Fruit fly (Drosophila melanogaster): ENCODE results near the gene RhoGAP19D.

DNA sequence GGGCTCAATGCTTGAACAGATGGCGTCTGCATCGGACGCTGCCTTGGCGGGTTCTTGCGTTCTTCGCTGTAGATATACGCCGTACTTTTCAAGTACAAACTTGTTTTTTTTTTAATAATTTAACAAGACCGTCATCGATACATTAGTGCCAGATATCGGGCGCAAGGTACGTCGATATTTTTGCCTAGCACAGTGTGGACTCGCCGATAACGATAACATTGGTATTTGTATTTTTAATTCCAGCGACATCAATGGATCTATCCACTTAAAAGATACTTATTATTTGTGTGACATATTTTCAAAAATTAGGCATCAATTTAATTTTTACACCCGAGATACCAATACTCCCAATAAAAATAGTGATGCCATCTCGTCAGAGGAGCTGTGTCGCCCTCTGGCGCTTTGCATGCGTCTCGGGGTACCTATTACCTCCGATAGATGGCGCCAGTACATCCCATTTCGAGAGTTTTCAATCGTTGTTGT lies 14.3 kb upstream of the RhoGAP19D start, which contains the start of gene Tak1:
- TF ChIP-seq usp (GFP tag; optimal IDR thresholded peaks at IDR 0.05) (no peak), CG9705 (GFP tag; optimal IDR thresholded peaks at IDR 0.05) (peak; percentile 42), Hr78 (GFP tag; optimal IDR thresholded peaks at IDR 0.05) (no peak), dmrt93B (GFP tag; optimal IDR thresholded peaks at IDR 0.05) (peak; percentile 14), CrebA (GFP tag; optimal IDR thresholded peaks at IDR 0.05; ENCODE audit: borderline replicate concordance) (no peak), brk (GFP tag; optimal IDR thresholded peaks at IDR 0.05) (no peak), h (GFP tag; optimal IDR thresholded peaks at IDR 0.05) (peak; percentile 44), fru (GFP tag; optimal IDR thresholded peaks at IDR 0.05) (peak; percentile 40), psq (GFP tag; optimal IDR thresholded peaks at IDR 0.05) (peak; percentile 43), lola (GFP tag; optimal IDR thresholded peaks at IDR 0.05) (no peak), OdsH (GFP tag; optimal IDR thresholded peaks at IDR 0.05) (peak; percentile 27), rgr (GFP tag; optimal IDR thresholded peaks at IDR 0.05) (peak; percentile 43), Hr83 (GFP tag; optimal IDR thresholded peaks at IDR 0.05; ENCODE audit: poor library complexity, severe bottlenecking) (peak; percentile 66)

Measured in whole organism, wandering third instar larva.